Worm (Caenorhabditis elegans): ENCODE measurements around the gene F56B6.6.

DNA sequence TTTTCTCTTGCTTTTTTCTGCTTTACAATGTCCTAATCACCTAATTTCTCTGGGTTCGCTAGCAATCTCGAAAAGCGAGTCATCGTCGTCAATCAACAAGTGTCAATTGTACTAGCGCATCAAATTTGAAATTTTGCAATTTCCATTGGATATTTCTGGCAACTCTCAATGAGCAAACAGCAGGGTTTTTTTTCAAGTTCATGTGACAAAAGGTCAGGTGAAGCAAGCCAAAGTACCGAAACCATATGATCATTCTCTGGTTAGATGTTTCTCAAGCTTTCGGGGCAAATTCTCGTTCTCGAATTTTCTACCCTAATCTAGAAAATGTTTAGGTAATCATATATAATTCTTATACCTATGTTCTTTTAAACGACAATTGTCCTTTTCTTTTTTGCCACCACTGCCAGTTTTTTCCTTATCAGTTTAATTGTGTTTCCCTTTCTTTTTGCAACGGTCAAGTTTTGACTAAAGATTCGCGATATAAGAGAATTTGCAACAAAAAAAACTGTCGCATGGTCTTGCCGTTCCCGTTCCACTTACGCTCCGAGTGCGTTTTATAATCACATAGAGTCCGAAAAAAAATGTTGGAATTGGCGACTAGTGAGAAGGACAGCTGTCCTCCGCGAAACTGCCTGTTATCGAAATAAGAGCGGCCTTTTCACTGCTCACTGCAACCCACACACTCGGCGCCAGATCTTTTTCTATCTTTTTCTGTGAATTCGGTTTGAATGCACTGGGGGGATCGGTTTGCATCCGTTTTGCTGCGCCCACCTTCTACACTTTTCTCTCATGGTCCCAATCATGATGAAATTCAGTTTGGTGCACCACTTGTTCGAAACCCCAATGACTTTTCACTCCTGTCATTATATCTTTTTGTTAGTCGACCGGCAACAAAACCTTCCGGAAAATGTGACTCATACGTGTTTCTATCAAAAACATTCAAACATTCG is 3.8 kb upstream of the F56B6.6 start:
- no peak for TF ChIP-seq unc-62 (GFP tag; optimal IDR thresholded peaks at IDR 0.05)
- TF ChIP-seq snpc-4 (tag; optimal IDR thresholded peaks at IDR 0.05): no peak
- no peak for TF ChIP-seq nhr-28 (tag; optimal IDR thresholded peaks at IDR 0.05)
- TF ChIP-seq lin-15B (tag; optimal IDR thresholded peaks at IDR 0.05): no peak
- no peak for TF ChIP-seq ceh-82 (tag; optimal IDR thresholded peaks at IDR 0.05)
- no peak for TF ChIP-seq unc-39 (tag; optimal IDR thresholded peaks at IDR 0.05)
